Worm (Caenorhabditis elegans) whole organism, young adult: ENCODE measurements around the gene tyr-1.

Experiments used
- dpl-1 ChIP-seq: fragments of 150-350 bp; optimal IDR thresholded peaks from 2 replicates; lab custom pipeline; 2014; ENCODE audit warnings: missing biosample characterization, missing genetic modification reagents, missing genetic modification characterization
- egrh-3 ChIP-seq: fragments of 200-800 bp; sonication (Bioruptor generic); IDR thresholded peaks from 2 replicates; pipeline ENCODE4 v1.3.6; 2022; ENCODE audit warnings: missing genetic modification reagents, missing genetic modification characterization, missing compliant biosample characterization
- let-607 ChIP-seq, 2 experiments: fragments of 200-800 bp in 1 of 2; sonication (Bioruptor generic) in 1 of 2; sonication (generic microtip) in 1 of 2; optimal IDR thresholded peaks; 2 replicates each; lab custom pipeline; 2016 to 2018; ENCODE audit warnings: mild to moderate bottlenecking in 2 of 2, missing compliant biosample characterization in 2 of 2, missing genetic modification characterization in 2 of 2, moderate library complexity in 2 of 2, missing genotype in 1 of 2
- lir-1 ChIP-seq: fragments of 200-800 bp; sonication (Bioruptor generic); conservative IDR thresholded peaks from 2 replicates; pipeline ENCODE4 v1.3.6; 2022; ENCODE audit warnings: missing genetic modification reagents, missing genetic modification characterization, missing compliant biosample characterization
- nhr-90 ChIP-seq: sonication (generic microtip); optimal IDR thresholded peaks from 2 replicates; lab custom pipeline; 2016; ENCODE audit warnings: missing genotype, mild to moderate bottlenecking, missing genetic modification characterization, missing compliant biosample characterization
- rcor-1 ChIP-seq: fragments of 200-800 bp; sonication (Bioruptor generic); IDR thresholded peaks from 2 replicates; pipeline ENCODE4 v1.3.6; 2022; ENCODE audit warnings: missing genetic modification reagents, missing genetic modification characterization, missing compliant biosample characterization
- unc-62 ChIP-seq: fragments of 150-350 bp; optimal IDR thresholded peaks from 2 replicates; lab custom pipeline; 2014; ENCODE audit warnings: missing biosample characterization, missing genetic modification reagents, missing genetic modification characterization

DNA sequence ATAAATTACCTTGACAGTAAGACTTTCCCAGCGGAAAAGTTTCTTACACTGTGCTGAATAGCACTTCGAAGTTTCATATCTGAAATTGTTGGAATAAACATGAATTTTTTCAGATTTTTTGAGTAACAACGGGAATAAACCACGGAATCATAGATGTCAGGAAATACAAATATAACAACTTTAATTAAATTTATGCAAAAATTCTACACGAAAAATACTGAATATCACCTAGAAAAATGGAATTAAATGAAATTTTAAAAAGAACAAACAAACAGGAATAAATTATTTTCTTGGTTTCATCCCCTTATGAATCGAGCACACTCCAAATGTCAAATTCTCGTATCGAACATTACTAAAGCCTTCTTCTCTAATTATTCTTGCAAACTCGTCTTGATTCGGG, 16.4 kb upstream of the tyr-1 start, which contains the start of gene tag-307:
- TF ChIP-seq nhr-90 (tag; lab: Kevin White, UChicago) (no peak), lir-1 (GFP tag; lab: Robert Waterston, UW) (no peak), dpl-1 (GFP tag; lab: Kevin White, UChicago) (no peak), rcor-1 (GFP tag; lab: Robert Waterston, UW) (no peak), unc-62 (GFP tag; lab: Kevin White, UChicago) (no peak), let-607 (tag; optimal IDR thresholded peaks at IDR 0.05; lab: Kevin White, UChicago) (no peak), egrh-3 (GFP tag; lab: Robert Waterston, UW) (no peak)
